Worm (Caenorhabditis elegans) whole organism, L2 larva: Measurements from ENCODE around the gene mig-17.

Experiments
- alr-1 ChIP-seq: fragments of 150-350 bp; optimal IDR thresholded peaks from 2 replicates; lab custom pipeline; 2014; ENCODE audit warnings: missing biosample characterization, missing genetic modification characterization
- aly-2 ChIP-seq: fragments of 150-350 bp; optimal IDR thresholded peaks from 2 replicates; lab custom pipeline; 2014; ENCODE audit warnings: missing biosample characterization, missing genetic modification characterization
- fos-1 ChIP-seq: fragments of 150-350 bp; optimal IDR thresholded peaks from 2 replicates; lab custom pipeline; 2014; ENCODE audit warnings: missing biosample characterization, missing genetic modification characterization
- mdl-1 ChIP-seq, 2 experiments: fragments of 150-350 bp in 1 of 2; sonication (generic microtip) in 1 of 2; optimal IDR thresholded peaks; 2 replicates each; lab custom pipeline; 2017; ENCODE audit warnings: missing biosample characterization in 2 of 2, missing genetic modification characterization in 2 of 2
- nhr-237 ChIP-seq: fragments of 150-350 bp; optimal IDR thresholded peaks from 2 replicates; lab custom pipeline; 2014; ENCODE audit warnings: missing biosample characterization, missing genetic modification characterization
- peb-1 ChIP-seq: fragments of 150-350 bp; optimal IDR thresholded peaks from 2 replicates; lab custom pipeline; 2014; ENCODE audit warnings: missing biosample characterization, missing genetic modification characterization
- snpc-4 ChIP-seq: fragments of 150-350 bp; optimal IDR thresholded peaks from 2 replicates; lab custom pipeline; 2014; ENCODE audit warnings: missing biosample characterization, missing genetic modification characterization
- ztf-11 ChIP-seq: sonication (generic microtip); optimal IDR thresholded peaks from 2 replicates; lab custom pipeline; 2017; ENCODE audit warnings: missing biosample characterization, missing genetic modification characterization

- TF ChIP-seq aly-2 (tag; lab: Kevin White, UChicago), result no peak
- no peak for TF ChIP-seq alr-1 (tag; lab: Kevin White, UChicago)
- TF ChIP-seq fos-1 (tag; lab: Kevin White, UChicago), result no peak
- no peak for TF ChIP-seq mdl-1 (tag; optimal IDR thresholded peaks at IDR 0.05; lab: Kevin White, UChicago)
- no peak for TF ChIP-seq snpc-4 (tag; lab: Kevin White, UChicago)
- TF ChIP-seq ztf-11 (tag; lab: Kevin White, UChicago), result no peak
- no peak for TF ChIP-seq peb-1 (tag; lab: Kevin White, UChicago)
- TF ChIP-seq nhr-237 (tag; lab: Kevin White, UChicago), result no peak
These were observed 39.1 kb downstream of the mig-17 start, which contains the start of gene srh-1 for ce11 chrV:11485558-11485957.
